Worm (Caenorhabditis elegans) whole organism, L3 larva: Measurements from ENCODE around the gene moc-1.

Experiments used
- R02D3.7 ChIP-seq: fragments of 150-350 bp; optimal IDR thresholded peaks from 2 replicates; lab custom pipeline; 2014; ENCODE audit warnings: missing biosample characterization, missing genetic modification characterization
- ZK546.5 ChIP-seq: sonication (generic microtip); optimal IDR thresholded peaks from 2 replicates; lab custom pipeline; 2017; ENCODE audit warnings: missing biosample characterization, missing genetic modification characterization
- aly-2 ChIP-seq: fragments of 150-350 bp; optimal IDR thresholded peaks from 2 replicates; lab custom pipeline; 2014; ENCODE audit warnings: missing biosample characterization, missing genetic modification characterization
- ceh-82 ChIP-seq: fragments of 150-350 bp; optimal IDR thresholded peaks from 2 replicates; lab custom pipeline; 2014; ENCODE audit warnings: missing biosample characterization, missing genetic modification characterization
- ceh-9 ChIP-seq: sonication (generic microtip); optimal IDR thresholded peaks from 2 replicates; lab custom pipeline; 2018; ENCODE audit warnings: missing biosample characterization, missing genetic modification characterization
- egl-27 ChIP-seq: sonication (generic microtip); optimal IDR thresholded peaks from 4 replicates; lab custom pipeline; 2017; ENCODE audit warnings: missing biosample characterization, missing genetic modification reagents, missing genetic modification characterization
- egl-5 ChIP-seq: fragments of 150-350 bp; optimal IDR thresholded peaks from 2 replicates; lab custom pipeline; 2017; ENCODE audit warnings: missing biosample characterization, missing genetic modification reagents, missing genetic modification characterization, inconsistent platforms
- elt-1 ChIP-seq: fragments of 150-350 bp; optimal IDR thresholded peaks from 2 replicates; lab custom pipeline; 2014; ENCODE audit warnings: missing biosample characterization, missing genetic modification characterization
- elt-3 ChIP-seq, 3 experiments: fragments of 150-350 bp in 1 of 3; sonication (generic microtip) in 2 of 3; optimal IDR thresholded peaks; 2 replicates in 2 of 3; 4 replicates in 1 of 3; lab custom pipeline; 2014 to 2017; ENCODE audit warnings: missing biosample characterization in 3 of 3, missing genetic modification characterization in 3 of 3
- eor-1 ChIP-seq, 2 experiments: fragments of 150-350 bp; optimal IDR thresholded peaks; 2 replicates each; lab custom pipeline; 2014 to 2018; ENCODE audit warnings: missing biosample characterization in 2 of 2, missing genetic modification characterization in 2 of 2
- fkh-10 ChIP-seq: sonication (generic microtip); optimal IDR thresholded peaks from 2 replicates; lab custom pipeline; 2017; ENCODE audit warnings: missing biosample characterization, missing genetic modification reagents, missing genetic modification characterization
- jun-1 ChIP-seq: fragments of 150-350 bp; optimal IDR thresholded peaks from 2 replicates; lab custom pipeline; 2014; ENCODE audit warnings: missing biosample characterization, missing genetic modification reagents, missing genetic modification characterization
- lin-15B ChIP-seq: fragments of 150-350 bp; optimal IDR thresholded peaks from 2 replicates; lab custom pipeline; 2014; ENCODE audit warnings: missing biosample characterization, missing genetic modification characterization
- mdl-1 ChIP-seq: fragments of 150-350 bp; optimal IDR thresholded peaks from 2 replicates; lab custom pipeline; 2014; ENCODE audit warnings: missing biosample characterization, missing genetic modification characterization
- mml-1 ChIP-seq: fragments of 150-350 bp; sonication (generic microtip); optimal IDR thresholded peaks from 3 replicates; lab custom pipeline; 2014; ENCODE audit warnings: missing biosample characterization, missing genetic modification characterization
- nhr-237 ChIP-seq: fragments of 150-350 bp; optimal IDR thresholded peaks from 2 replicates; lab custom pipeline; 2014; ENCODE audit warnings: missing biosample characterization, missing genetic modification characterization
- nhr-77 ChIP-seq: fragments of 150-350 bp; optimal IDR thresholded peaks from 2 replicates; lab custom pipeline; 2014; ENCODE audit warnings: missing biosample characterization, missing genetic modification characterization
- pqm-1 ChIP-seq: fragments of 150-350 bp; optimal IDR thresholded peaks from 2 replicates; lab custom pipeline; 2017; ENCODE audit warnings: missing biosample characterization, missing genetic modification characterization, inconsistent platforms
- sea-2 ChIP-seq: fragments of 150-350 bp; sonication (generic microtip); optimal IDR thresholded peaks from 4 replicates; lab custom pipeline; 2014; ENCODE audit warnings: missing biosample characterization, missing genetic modification reagents, missing genetic modification characterization
- unc-39 ChIP-seq: sonication (generic microtip); optimal IDR thresholded peaks from 4 replicates; lab custom pipeline; 2017; ENCODE audit warnings: missing biosample characterization, missing genetic modification characterization
- ztf-11 ChIP-seq: fragments of 150-350 bp; optimal IDR thresholded peaks from 2 replicates; lab custom pipeline; 2014; ENCODE audit warnings: missing biosample characterization, missing genetic modification characterization

Gene moc-1

ce11 chrX:10123015-10123414, 15.4 kb downstream of the moc-1 start:
- TF ChIP-seq unc-39 (tag; lab: Kevin White, UChicago) (no peak), nhr-237 (no peak), lin-15B (tag; lab: Kevin White, UChicago) (no peak), eor-1 (tag; optimal IDR thresholded peaks at IDR 0.05; lab: Kevin White, UChicago) (no peak), egl-27 (tag; lab: Kevin White, UChicago) (no peak), mml-1 (tag; lab: Kevin White, UChicago) (no peak), nhr-77 (no peak)

DNA sequence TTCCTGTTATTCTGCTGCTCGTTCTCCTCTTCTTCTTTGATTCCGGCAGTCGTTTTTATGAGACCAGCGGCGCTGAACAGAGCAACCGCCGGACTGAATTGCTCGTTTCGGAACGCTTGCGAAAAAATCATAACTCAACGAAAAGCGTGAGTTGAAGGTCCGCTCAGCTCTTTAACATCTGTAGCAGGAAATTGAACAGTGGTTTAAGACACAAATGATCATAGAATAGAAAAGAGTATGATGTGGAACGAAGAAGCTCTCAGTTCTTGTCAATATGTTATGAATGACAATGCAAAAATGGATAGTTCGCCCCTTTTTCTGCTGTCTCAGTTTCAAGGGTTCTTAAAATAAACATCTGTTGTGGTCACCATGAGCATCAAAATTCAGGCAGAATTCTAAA, 24.7 kb downstream of the moc-1 start:
- TF ChIP-seq ztf-11 (tag; lab: Kevin White, UChicago) (no peak), ZK546.5 (no peak)

DNA sequence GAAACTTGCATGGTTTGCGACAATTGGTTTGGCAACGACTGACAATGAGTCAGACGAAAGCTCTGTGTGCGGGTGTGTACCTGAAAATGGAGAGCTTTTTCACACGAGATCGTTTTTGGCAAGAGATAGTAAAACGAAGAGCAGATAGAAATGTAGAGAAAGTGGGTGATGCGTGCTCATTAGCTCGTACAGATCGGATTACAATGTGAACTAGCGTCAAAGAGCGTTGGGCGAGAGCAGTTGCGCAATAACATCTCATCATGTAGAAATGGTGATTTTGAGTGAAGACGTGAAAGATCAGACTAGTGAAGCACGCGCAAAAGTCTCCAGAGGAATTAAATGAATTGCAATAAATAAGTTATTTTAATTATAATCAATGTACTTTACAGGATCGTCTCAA, 43.3 kb downstream of the moc-1 start, which contains the start of gene flp-2:
Gene flp-2, minus strand, starts transcription at position 101 of the 400 bp plus-strand sequence.
- TF ChIP-seq R02D3.7 (no peak), unc-39 (tag; lab: Kevin White, UChicago) (no peak), jun-1 (tag; lab: Kevin White, UChicago) (no peak), elt-1 (tag; lab: Kevin White, UChicago) (no peak), elt-3 (tag; optimal IDR thresholded peaks at IDR 0.05; lab: Kevin White, UChicago) (no peak), ceh-9 (no peak)

- TF ChIP-seq R02D3.7 (no peak), egl-5 (tag; lab: Kevin White, UChicago) (no peak), egl-27 (tag; lab: Kevin White, UChicago) (no peak), pqm-1 (tag; lab: Kevin White, UChicago) (no peak), fkh-10 (GFP tag; lab: Kevin White, UChicago) (no peak), unc-39 (tag; lab: Kevin White, UChicago) (no peak), mdl-1 (tag; lab: Kevin White, UChicago) (no peak), nhr-237 (no peak), ceh-82 (tag; lab: Kevin White, UChicago) (no peak)
These were observed 45.6 kb downstream of the moc-1 start, which contains the start of gene flp-3 for ce11 chrX:10092864-10093263. Gene flp-3, minus strand, starts transcription at chrX:10092964.

ce11 chrX:10087866-10088265, 50.6 kb downstream of the moc-1 start, which contains the start of gene flp-28:
Gene flp-28, minus strand, starts transcription at chrX:10087966.
- TF ChIP-seq sea-2 (GFP tag; lab: Kevin White, UChicago): no peak
- no peak for TF ChIP-seq aly-2
- no peak for TF ChIP-seq jun-1 (tag; lab: Kevin White, UChicago)
